Fruit fly (Drosophila melanogaster) whole organism, embryonic: ENCODE data around the gene nmo.
A peak's percentile ranks its signal among the peaks of the same experiment; 100 is the strongest.

ENCODE experiments used
- Atf6 ChIP-seq: fragments of 200-800 bp; sonication (Bioruptor generic); IDR thresholded peaks from 2 replicates; pipeline ENCODE4 v1.3.6; 2022; ENCODE audit warnings: missing biosample characterization, missing genetic modification characterization
- Blimp-1 ChIP-seq: fragments of 200-800 bp; sonication (Bioruptor generic); optimal IDR thresholded peaks from 3 replicates; lab custom pipeline; 2018; ENCODE audit warnings: missing biosample characterization, missing genetic modification characterization, mild to moderate bottlenecking, moderate library complexity, missing genetic modification reagents
- CG10267 ChIP-seq: fragments of 200-800 bp; sonication (Bioruptor generic); optimal IDR thresholded peaks from 2 replicates; lab custom pipeline; 2018; ENCODE audit warnings: missing biosample characterization, mild to moderate bottlenecking, missing genetic modification characterization, moderate library complexity
- CG10321 ChIP-seq: fragments of 200-800 bp; sonication (Bioruptor generic); IDR thresholded peaks from 2 replicates; pipeline ENCODE4 v1.3.6; 2022; ENCODE audit warnings: missing biosample characterization, missing genetic modification characterization
- CG10654 ChIP-seq: fragments of 200-800 bp; sonication (Bioruptor generic); optimal IDR thresholded peaks from 2 replicates; lab custom pipeline; 2016; ENCODE audit warnings: missing biosample characterization, missing genetic modification characterization
- CG11723 ChIP-seq: fragments of 200-800 bp; sonication (Bioruptor generic); optimal IDR thresholded peaks from 2 replicates; lab custom pipeline; 2017; ENCODE audit warnings: missing biosample characterization, mild to moderate bottlenecking, missing genetic modification characterization
- CG1602 ChIP-seq: fragments of 200-800 bp; sonication (Bioruptor generic); optimal IDR thresholded peaks from 3 replicates; lab custom pipeline; 2016; ENCODE audit warnings: missing biosample characterization, missing genetic modification characterization
- CG17568 ChIP-seq: fragments of 200-800 bp; sonication (Bioruptor generic); optimal IDR thresholded peaks from 2 replicates; lab custom pipeline; 2018; ENCODE audit warnings: missing biosample characterization, mild to moderate bottlenecking, missing genetic modification characterization, moderate library complexity
- CG17802 ChIP-seq: fragments of 200-800 bp; sonication (Bioruptor generic); optimal IDR thresholded peaks from 2 replicates; lab custom pipeline; 2018; ENCODE audit warnings: missing biosample characterization, mild to moderate bottlenecking, missing genetic modification characterization, moderate library complexity
- CG18011 ChIP-seq: fragments of 200-800 bp; sonication (Bioruptor generic); optimal IDR thresholded peaks from 2 replicates; lab custom pipeline; 2017; ENCODE audit warnings: missing biosample characterization, missing genetic modification characterization, mild to moderate bottlenecking, moderate library complexity, missing genotype
- CG2116 ChIP-seq: fragments of 200-800 bp; sonication (Bioruptor generic); optimal IDR thresholded peaks from 3 replicates; lab custom pipeline; 2018; ENCODE audit warnings: missing biosample characterization, mild to moderate bottlenecking, missing genetic modification characterization
- CG2202 ChIP-seq: fragments of 200-800 bp; sonication (Bioruptor generic); optimal IDR thresholded peaks from 2 replicates; lab custom pipeline; 2018; ENCODE audit warnings: missing biosample characterization, mild to moderate bottlenecking, missing genetic modification characterization
- CG2712 ChIP-seq: fragments of 200-800 bp; optimal IDR thresholded peaks from 3 replicates; lab custom pipeline; 2019; ENCODE audit warnings: missing biosample characterization, mild to moderate bottlenecking, missing genetic modification characterization, moderate library complexity
- CG32767 ChIP-seq: fragments of 200-800 bp; sonication (Bioruptor generic); IDR thresholded peaks from 2 replicates; pipeline ENCODE4 v1.3.6; 2022; ENCODE audit warnings: missing biosample characterization, missing genetic modification characterization
- CG34422 ChIP-seq: fragments of 200-800 bp; sonication (Bioruptor generic); IDR thresholded peaks from 3 replicates; pipeline ENCODE4 v1.3.6; 2022; ENCODE audit warnings: missing biosample characterization, missing genetic modification characterization
- CG4730 ChIP-seq: fragments of 200-800 bp; sonication (Bioruptor generic); IDR thresholded peaks from 2 replicates; pipeline ENCODE4 v1.3.6; 2022; ENCODE audit warnings: missing biosample characterization, missing genetic modification characterization
- CG6175 ChIP-seq: fragments of 200-800 bp; sonication (Bioruptor generic); IDR thresholded peaks from 3 replicates; pipeline ENCODE4 v1.3.6; 2022; ENCODE audit warnings: missing biosample characterization, missing genetic modification characterization
- CG8290 ChIP-seq, 3 experiments: fragments of 200-800 bp; sonication (Bioruptor generic); optimal IDR thresholded peaks; 2 replicates each; lab custom pipeline; 2016 to 2019; ENCODE audit warnings: missing biosample characterization in 3 of 3, missing genetic modification characterization in 3 of 3, mild to moderate bottlenecking in 2 of 3, moderate library complexity in 1 of 3
- CG8478 ChIP-seq: fragments of >200 bp; optimal IDR thresholded peaks from 2 replicates; lab custom pipeline; 2018
- CG9727 ChIP-seq: fragments of 200-800 bp; sonication (Bioruptor generic); optimal IDR thresholded peaks from 3 replicates; lab custom pipeline; 2017; ENCODE audit warnings: missing biosample characterization, mild to moderate bottlenecking, missing genetic modification characterization
- CG9876 ChIP-seq: fragments of 200-800 bp; sonication (Bioruptor generic); optimal IDR thresholded peaks from 2 replicates; lab custom pipeline; 2016; ENCODE audit warnings: missing biosample characterization, missing genetic modification characterization
- Dip3 ChIP-seq: fragments of 200-800 bp; sonication (Bioruptor generic); optimal IDR thresholded peaks from 3 replicates; lab custom pipeline; 2016; ENCODE audit warnings: missing biosample characterization, missing genetic modification characterization
- Doc2 ChIP-seq: fragments of 200-800 bp; sonication (Bioruptor generic); IDR thresholded peaks from 2 replicates; pipeline ENCODE4 v1.3.6; 2022; ENCODE audit warnings: missing biosample characterization, missing genetic modification characterization
- Fer2 ChIP-seq: fragments of 200-800 bp; sonication (Bioruptor generic); optimal IDR thresholded peaks from 2 replicates; lab custom pipeline; 2018; ENCODE audit warnings: missing biosample characterization, mild to moderate bottlenecking, missing genetic modification characterization, moderate library complexity
- HLH4C ChIP-seq: fragments of 200-800 bp; sonication (Bioruptor generic); IDR thresholded peaks from 3 replicates; pipeline ENCODE4 v1.3.6; 2022; ENCODE audit warnings: missing biosample characterization, missing genetic modification characterization; ENCODE audit not compliant: partially characterized antibody
- HmgD ChIP-seq: fragments of 200-800 bp; sonication (Bioruptor generic); optimal IDR thresholded peaks from 3 replicates; lab custom pipeline; 2016; ENCODE audit warnings: missing biosample characterization, missing genetic modification characterization
- Hmx ChIP-seq: fragments of 200-800 bp; sonication (Bioruptor generic); optimal IDR thresholded peaks from 2 replicates; lab custom pipeline; 2016; ENCODE audit warnings: missing biosample characterization, missing genetic modification characterization
- Hr3 ChIP-seq: fragments of 200-800 bp; sonication (Bioruptor generic); optimal IDR thresholded peaks from 3 replicates; lab custom pipeline; 2016; ENCODE audit warnings: missing biosample characterization, missing genetic modification characterization
- NFAT ChIP-seq: fragments of 200-800 bp; sonication (Bioruptor generic); IDR thresholded peaks from 2 replicates; pipeline ENCODE4 v1.3.6; 2022; ENCODE audit warnings: missing biosample characterization, missing genetic modification characterization
- PHDP ChIP-seq: fragments of 200-800 bp; sonication (Bioruptor generic); optimal IDR thresholded peaks from 3 replicates; lab custom pipeline; 2018; ENCODE audit warnings: missing biosample characterization, mild to moderate bottlenecking, missing genetic modification characterization, moderate library complexity
- Scr ChIP-seq: fragments of 200-800 bp; sonication (Bioruptor generic); IDR thresholded peaks from 2 replicates; pipeline ENCODE4 v1.3.6; 2022; ENCODE audit warnings: missing biosample characterization, missing genetic modification characterization; ENCODE audit not compliant: partially characterized antibody
- Sin3A ChIP-seq: fragments of >200 bp; optimal IDR thresholded peaks from 2 replicates; lab custom pipeline; 2018
- ase ChIP-seq: fragments of 200-800 bp; sonication (Bioruptor generic); IDR thresholded peaks from 3 replicates; pipeline ENCODE4 v1.3.6; 2022; ENCODE audit warnings: missing biosample characterization, missing genetic modification characterization
- bcd ChIP-seq: fragments of 200-800 bp; sonication (Bioruptor generic); optimal IDR thresholded peaks from 2 replicates; lab custom pipeline; 2017; ENCODE audit warnings: missing biosample characterization, mild to moderate bottlenecking, missing genetic modification characterization
- cato ChIP-seq: fragments of 200-800 bp; sonication (Bioruptor generic); optimal IDR thresholded peaks from 2 replicates; lab custom pipeline; 2016; ENCODE audit warnings: missing biosample characterization, missing genetic modification characterization, borderline replicate concordance
- caup ChIP-seq: fragments of 200-800 bp; sonication (Bioruptor generic); optimal IDR thresholded peaks from 3 replicates; lab custom pipeline; 2017; ENCODE audit warnings: missing biosample characterization, mild to moderate bottlenecking, missing genetic modification characterization, moderate library complexity; ENCODE audit not compliant: severe bottlenecking
- chm ChIP-seq: fragments of 200-800 bp; sonication (Bioruptor generic); IDR thresholded peaks from 2 replicates; pipeline ENCODE4 v1.3.6; 2022; ENCODE audit warnings: missing biosample characterization, missing genetic modification characterization
- chn ChIP-seq: fragments of 200-800 bp; sonication (Bioruptor generic); optimal IDR thresholded peaks from 2 replicates; lab custom pipeline; 2016; ENCODE audit warnings: missing biosample characterization, missing genetic modification characterization
- crol ChIP-seq: fragments of 200-800 bp; sonication (Bioruptor generic); IDR thresholded peaks from 2 replicates; pipeline ENCODE4 v1.3.6; 2022; ENCODE audit warnings: missing biosample characterization, missing genetic modification characterization
- crp ChIP-seq, 2 experiments: fragments of 200-800 bp; sonication (Bioruptor generic); optimal IDR thresholded peaks; 2 replicates in 1 of 2; 3 replicates in 1 of 2; lab custom pipeline; 2017; ENCODE audit warnings: missing biosample characterization in 2 of 2, missing genetic modification characterization in 2 of 2, mild to moderate bottlenecking in 1 of 2, moderate library complexity in 1 of 2
- dmrt11E ChIP-seq: fragments of 200-800 bp; sonication (Bioruptor generic); optimal IDR thresholded peaks from 3 replicates; lab custom pipeline; 2018; ENCODE audit warnings: missing biosample characterization, mild to moderate bottlenecking, missing genetic modification characterization, moderate library complexity
- gcm ChIP-seq: fragments of 200-800 bp; sonication (Bioruptor generic); optimal IDR thresholded peaks from 2 replicates; lab custom pipeline; 2019; ENCODE audit warnings: missing biosample characterization, mild to moderate bottlenecking, missing genetic modification characterization, moderate library complexity
- odd ChIP-seq: fragments of 200-800 bp; sonication (Bioruptor generic); optimal IDR thresholded peaks from 2 replicates; lab custom pipeline; 2017; ENCODE audit warnings: missing biosample characterization, mild to moderate bottlenecking, missing genetic modification characterization
- peb ChIP-seq: fragments of 200-800 bp; sonication (Bioruptor generic); IDR thresholded peaks from 2 replicates; pipeline ENCODE4 v1.3.6; 2022; ENCODE audit warnings: missing biosample characterization, missing genetic modification characterization
- pita ChIP-seq: fragments of 200-800 bp; sonication (Bioruptor generic); optimal IDR thresholded peaks from 2 replicates; lab custom pipeline; 2017; ENCODE audit warnings: missing biosample characterization, mild to moderate bottlenecking, missing genetic modification characterization
- toy ChIP-seq: fragments of 200-800 bp; sonication (Bioruptor generic); IDR thresholded peaks from 2 replicates; pipeline ENCODE4 v1.3.6; 2022; ENCODE audit warnings: missing biosample characterization, missing genetic modification characterization
- trem ChIP-seq: fragments of 200-800 bp; optimal IDR thresholded peaks from 3 replicates; lab custom pipeline; 2019; ENCODE audit warnings: missing biosample characterization, mild to moderate bottlenecking, missing genetic modification characterization, moderate library complexity
- z ChIP-seq: fragments of 200-800 bp; sonication (Bioruptor generic); IDR thresholded peaks from 3 replicates; pipeline ENCODE4 v1.3.6; 2022; ENCODE audit warnings: missing biosample characterization, missing genetic modification characterization
- zf30C ChIP-seq: fragments of 200-800 bp; sonication (Bioruptor generic); optimal IDR thresholded peaks from 3 replicates; lab custom pipeline; 2018; ENCODE audit warnings: missing biosample characterization, mild to moderate bottlenecking, missing genetic modification characterization

Gene nmo

DNA sequence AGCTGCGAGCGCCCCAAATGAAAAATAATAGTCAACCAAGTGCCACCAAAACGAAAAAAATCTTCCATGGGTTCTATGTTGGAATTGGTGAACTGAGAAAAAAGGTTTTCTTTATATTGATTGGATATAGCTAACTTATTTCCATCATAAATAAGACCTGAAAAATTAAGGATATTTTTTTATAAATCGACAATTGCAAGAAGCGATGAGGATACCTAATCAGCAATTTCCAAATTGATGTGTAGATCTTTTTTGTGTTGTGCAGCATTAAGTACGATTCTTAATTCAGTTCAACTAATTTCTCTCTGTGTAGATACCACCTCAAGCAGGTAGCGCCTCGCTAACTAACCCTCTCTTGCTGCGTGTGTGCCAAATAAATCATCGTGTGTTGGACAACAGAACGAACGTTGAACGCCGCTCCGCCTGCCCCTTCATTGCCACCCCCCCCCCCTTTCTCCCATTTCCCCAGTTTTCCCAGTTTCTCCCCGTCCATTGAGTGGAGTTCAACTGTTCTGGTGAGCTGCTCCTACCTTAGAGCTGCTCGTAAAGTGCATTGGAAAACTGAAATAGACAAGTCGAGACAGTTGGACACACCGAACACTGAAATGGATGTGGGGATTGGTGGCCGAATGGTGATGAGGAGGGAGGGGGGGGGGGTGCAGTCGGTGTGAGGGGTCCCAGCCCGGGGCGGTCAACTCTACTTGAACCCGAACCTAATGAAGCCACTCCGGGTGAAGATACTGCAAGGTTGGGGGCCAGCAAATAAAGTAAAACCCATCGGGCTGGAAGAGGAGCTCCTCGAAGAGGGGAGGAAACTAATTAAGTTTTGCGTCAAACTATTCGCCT lies 10.2 kb downstream of the nmo start (continued):
- peak; percentile 55 for TF ChIP-seq CG8290 (GFP tag; optimal IDR thresholded peaks at IDR 0.05; lab: Kevin White, UChicago)
- no peak for TF ChIP-seq CG8290 (tag; optimal IDR thresholded peaks at IDR 0.05; lab: Kevin White, UChicago)
- no peak for TF ChIP-seq CG18011 (GFP tag; lab: Kevin White, UChicago)
- peak; percentile 56 for TF ChIP-seq cato
- TF ChIP-seq Doc2, result no peak
- TF ChIP-seq trem (tag; lab: Kevin White, UChicago), result peak; percentile 90
- peak; percentile 90 for TF ChIP-seq CG9727 (GFP tag; lab: Kevin White, UChicago)
- TF ChIP-seq NFAT (GFP tag; lab: Robert Waterston, UW), result no peak
- peak; percentile 74 for TF ChIP-seq gcm (GFP tag; lab: Kevin White, UChicago)
- TF ChIP-seq peb, result peak; percentile 48; the same call in 1 of the 2 replicates
- TF ChIP-seq CG10654 (GFP tag; lab: Kevin White, UChicago), result peak; percentile 62
- TF ChIP-seq CG8478 (lab: Kevin White, UChicago), result no peak
- peak; percentile 9 for TF ChIP-seq caup
- TF ChIP-seq Fer2, result no peak
- peak; percentile 86 for TF ChIP-seq CG10267 (tag; lab: Kevin White, UChicago)
- peak; percentile 72 for TF ChIP-seq bcd (GFP tag; lab: Kevin White, UChicago)
- peak; percentile 35 for TF ChIP-seq CG2116 (GFP tag; lab: Kevin White, UChicago)
- peak; percentile 95 for TF ChIP-seq crol (GFP tag; lab: Robert Waterston, UW)
- TF ChIP-seq Atf6 (GFP tag; lab: Robert Waterston, UW), result peak; percentile 30; the same call in 1 of the 2 replicates
- no peak for TF ChIP-seq Scr
- peak; percentile 23 for TF ChIP-seq odd (GFP tag; lab: Kevin White, UChicago)
- no peak for TF ChIP-seq Sin3A (lab: Kevin White, UChicago)
- no peak for TF ChIP-seq CG4730 (GFP tag; lab: Robert Waterston, UW)
- TF ChIP-seq CG2202 (tag; lab: Kevin White, UChicago), result peak; percentile 74
- TF ChIP-seq CG2712 (tag; lab: Kevin White, UChicago), result peak; percentile 92
- no peak for TF ChIP-seq Dip3 (GFP tag; lab: Kevin White, UChicago)
- TF ChIP-seq ase, result peak; percentile 52; the same call in 1 of the 3 replicates
- TF ChIP-seq CG10321 (GFP tag; lab: Robert Waterston, UW), result no peak
- TF ChIP-seq CG9876 (GFP tag; lab: Kevin White, UChicago), result no peak
- TF ChIP-seq CG32767, result no peak
- peak; percentile 26 for TF ChIP-seq CG17568
- TF ChIP-seq toy, result no peak
- TF ChIP-seq crp (GFP tag; optimal IDR thresholded peaks at IDR 0.05; lab: Kevin White, UChicago), result no peak
- peak; percentile 72 for TF ChIP-seq PHDP (tag; lab: Kevin White, UChicago)
- no peak for TF ChIP-seq Hmx (GFP tag; lab: Kevin White, UChicago)
- TF ChIP-seq Hr3, result peak; percentile 61
- TF ChIP-seq Blimp-1 (GFP tag; lab: Kevin White, UChicago), result peak; percentile 88
- TF ChIP-seq chn (GFP tag; lab: Kevin White, UChicago), result peak; percentile 44
- no peak for TF ChIP-seq CG6175
- TF ChIP-seq CG11723 (GFP tag; lab: Kevin White, UChicago), result peak; percentile 62
- TF ChIP-seq HmgD (GFP tag; lab: Kevin White, UChicago), result no peak
- TF ChIP-seq z, result no peak; the same call in 2 of the 3 replicates
- TF ChIP-seq CG1602 (GFP tag; lab: Kevin White, UChicago), result peak; percentile 55
- TF ChIP-seq zf30C, result peak; percentile 87
- TF ChIP-seq CG17802 (tag; lab: Kevin White, UChicago), result peak; percentile 17
- no peak for TF ChIP-seq pita (GFP tag; lab: Kevin White, UChicago)
- no peak for TF ChIP-seq HLH4C (GFP tag; lab: Robert Waterston, UW)
- TF ChIP-seq chm (GFP tag; lab: Robert Waterston, UW), result peak; percentile 42; the same call in 1 of the 2 replicates
- TF ChIP-seq dmrt11E, result peak; percentile 90
- TF ChIP-seq CG34422 (GFP tag; lab: Robert Waterston, UW), result no peak
